Worm (Caenorhabditis elegans) whole organism, dauer: ENCODE measurements around the gene M03F8.7.

Experiments used
- unc-62 ChIP-seq: sonication (generic microtip); optimal IDR thresholded peaks from 2 replicates; lab custom pipeline; 2017; ENCODE audit warnings: missing biosample characterization, missing genetic modification reagents, missing genetic modification characterization

Gene M03F8.7

ce11 chrV:5984244-5984643 lies 47.5 kb downstream of the M03F8.7 start:
- TF ChIP-seq unc-62: no peak

ce11 chrV:5986755-5987154 lies 50.0 kb downstream of the M03F8.7 start, which contains the start of gene C10F3.7:
Gene C10F3.7, minus strand, starts transcription at chrV:5986855.
- TF ChIP-seq unc-62: no peak
